Fruit fly (Drosophila melanogaster) whole organism, wandering third instar larva: ENCODE results near the gene CG13003.

Experiments used
- Dif ChIP-seq: fragments of 200-275, 200-300 bp; sonication (Bioruptor generic); optimal IDR thresholded peaks from 2 replicates; lab custom pipeline; 2018; ENCODE audit warnings: missing biosample characterization, missing genetic modification characterization; ENCODE audit not compliant: partially characterized antibody
- Jra ChIP-seq: sonication (Bioruptor generic); optimal IDR thresholded peaks from 2 replicates; lab custom pipeline; 2016; ENCODE audit warnings: missing biosample characterization, missing genetic modification characterization
- Rel ChIP-seq, 2 experiments: fragments of 200-800 bp; sonication (Bioruptor generic) in 1 of 2; optimal IDR thresholded peaks; 2 replicates in 1 of 2; 3 replicates in 1 of 2; lab custom pipeline; 2016 to 2019; ENCODE audit warnings: mild to moderate bottlenecking in 2 of 2, missing biosample characterization in 2 of 2, missing genetic modification characterization in 2 of 2, moderate library complexity in 1 of 2
- h ChIP-seq: fragments of 200-800 bp; sonication (Bioruptor generic); optimal IDR thresholded peaks from 3 replicates; lab custom pipeline; 2016; ENCODE audit warnings: missing biosample characterization, mild to moderate bottlenecking, missing genetic modification characterization
- lola ChIP-seq: fragments of >200 bp; optimal IDR thresholded peaks from 2 replicates; lab custom pipeline; 2017; ENCODE audit warnings: missing biosample characterization, missing genetic modification characterization
- pan ChIP-seq: fragments of >200 bp; optimal IDR thresholded peaks from 2 replicates; lab custom pipeline; 2017
- psq ChIP-seq: fragments of 200-800 bp; sonication (Bioruptor generic); optimal IDR thresholded peaks from 3 replicates; lab custom pipeline; 2017; ENCODE audit warnings: missing biosample characterization, mild to moderate bottlenecking, missing genetic modification characterization, moderate library complexity
- rgr ChIP-seq: fragments of 200-800 bp; sonication (Bioruptor generic); optimal IDR thresholded peaks from 3 replicates; lab custom pipeline; 2016; ENCODE audit warnings: missing biosample characterization, mild to moderate bottlenecking, missing genetic modification characterization
- usp ChIP-seq: fragments of >200 bp; optimal IDR thresholded peaks from 2 replicates; lab custom pipeline; 2017; ENCODE audit warnings: missing biosample characterization, missing genetic modification characterization

- no peak for TF ChIP-seq Dif (GFP tag; lab: Kevin White, UChicago)
- no peak for TF ChIP-seq rgr (GFP tag; lab: Kevin White, UChicago)
- TF ChIP-seq Rel (GFP tag; optimal IDR thresholded peaks at IDR 0.05; lab: Kevin White, UChicago), result no peak
- no peak for TF ChIP-seq Rel (tag; optimal IDR thresholded peaks at IDR 0.05; lab: Kevin White, UChicago)
- TF ChIP-seq pan (lab: Kevin White, UChicago), result no peak
- TF ChIP-seq usp (GFP tag; lab: Kevin White, UChicago), result no peak
- TF ChIP-seq psq (GFP tag; lab: Kevin White, UChicago), result no peak
- TF ChIP-seq lola (GFP tag; lab: Kevin White, UChicago), result no peak
- no peak for TF ChIP-seq Jra
- TF ChIP-seq h (GFP tag; lab: Kevin White, UChicago), result no peak
Measured at dm6 chrX:16830081-16830480, 46.3 kb downstream of the CG13003 start.
